Worm (Caenorhabditis elegans) whole organism, L2 larva: ENCODE results near the gene F54D11.4.

ENCODE experiments used
- R02D3.7 ChIP-seq: fragments of 150-350 bp; optimal IDR thresholded peaks from 2 replicates; lab custom pipeline; 2014; ENCODE audit warnings: missing biosample characterization, missing genetic modification characterization
- ceh-82 ChIP-seq: fragments of 150-350 bp; optimal IDR thresholded peaks from 2 replicates; lab custom pipeline; 2014; ENCODE audit warnings: missing biosample characterization, missing genetic modification characterization
- egl-27 ChIP-seq: sonication (generic microtip); optimal IDR thresholded peaks from 3 replicates; lab custom pipeline; 2017; ENCODE audit warnings: missing biosample characterization, missing genetic modification reagents, missing genetic modification characterization
- elt-1 ChIP-seq: fragments of 150-350 bp; optimal IDR thresholded peaks from 2 replicates; lab custom pipeline; 2014; ENCODE audit warnings: missing biosample characterization, missing genetic modification characterization
- lsy-2 ChIP-seq, 2 experiments: fragments of 150-350 bp in 1 of 2; sonication (generic microtip) in 1 of 2; optimal IDR thresholded peaks; 2 replicates each; lab custom pipeline; 2014 to 2017; ENCODE audit warnings: missing biosample characterization in 2 of 2, missing genetic modification characterization in 2 of 2
- mbf-1 ChIP-seq: sonication (generic microtip); optimal IDR thresholded peaks from 2 replicates; lab custom pipeline; 2017; ENCODE audit warnings: missing biosample characterization, missing genetic modification characterization
- nhr-23 ChIP-seq: fragments of 150-350 bp; optimal IDR thresholded peaks from 2 replicates; lab custom pipeline; 2014; ENCODE audit warnings: missing biosample characterization, missing genetic modification reagents, missing genetic modification characterization
- nhr-237 ChIP-seq: fragments of 150-350 bp; optimal IDR thresholded peaks from 2 replicates; lab custom pipeline; 2014; ENCODE audit warnings: missing biosample characterization, missing genetic modification characterization
- unc-62 ChIP-seq: fragments of 150-350 bp; optimal IDR thresholded peaks from 2 replicates; lab custom pipeline; 2014; ENCODE audit warnings: missing biosample characterization, missing genetic modification reagents, missing genetic modification characterization
- ztf-11 ChIP-seq: sonication (generic microtip); optimal IDR thresholded peaks from 2 replicates; lab custom pipeline; 2017; ENCODE audit warnings: missing biosample characterization, missing genetic modification characterization

DNA sequence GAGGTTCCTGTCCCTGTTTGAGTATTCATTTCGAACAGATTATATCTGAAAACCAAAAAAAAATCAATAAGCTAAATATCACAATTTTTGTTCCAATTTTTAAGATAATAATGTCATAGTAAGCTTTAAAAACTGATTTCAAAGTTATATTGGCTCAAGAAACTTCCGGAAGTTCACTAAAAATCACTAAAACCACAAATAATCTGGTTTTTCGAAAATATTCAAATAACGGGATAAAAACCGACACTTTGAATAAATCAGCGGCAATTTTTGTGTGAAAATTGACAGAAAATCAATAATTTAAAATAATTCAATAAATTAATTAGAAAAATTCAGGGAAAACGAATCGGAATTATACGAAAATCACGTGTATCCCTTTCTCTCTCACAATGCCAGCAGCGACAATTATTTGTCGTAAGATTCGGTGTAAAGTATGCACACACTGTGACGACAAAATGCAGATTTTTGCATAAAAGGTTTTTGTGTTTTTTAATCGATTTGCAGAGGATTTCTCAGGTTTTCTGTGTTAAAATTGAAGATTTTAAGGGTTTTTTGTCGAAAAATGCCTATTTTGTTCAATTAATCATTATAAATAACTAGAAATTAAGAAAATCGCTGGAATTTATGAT lies 45.8 kb upstream of the F54D11.4 start, which contains the start of gene sut-2:
- TF ChIP-seq elt-1 (tag; lab: Kevin White, UChicago): no peak
- peak; percentile 27 to 61 for TF ChIP-seq lsy-2 (tag; optimal IDR thresholded peaks at IDR 0.05; lab: Kevin White, UChicago)
- no peak for TF ChIP-seq egl-27 (tag; lab: Kevin White, UChicago)
- no peak for TF ChIP-seq unc-62 (GFP tag; lab: Kevin White, UChicago)
- no peak for TF ChIP-seq ztf-11 (tag; lab: Kevin White, UChicago)
- TF ChIP-seq R02D3.7 (tag; lab: Kevin White, UChicago): no peak
- no peak for TF ChIP-seq ceh-82 (tag; lab: Kevin White, UChicago)
- no peak for TF ChIP-seq nhr-237
- no peak for TF ChIP-seq mbf-1 (tag; lab: Kevin White, UChicago)
- no peak for TF ChIP-seq nhr-23 (tag; lab: Kevin White, UChicago)
